Fruit fly (Drosophila melanogaster): ENCODE data around the gene CG4119.
A peak's percentile ranks its signal among the peaks of the same experiment; 100 is the strongest.

Gene CG4119

dm6 chrX:5695035-5695434 is 29.2 kb downstream of the CG4119 start, which contains the start of gene CG3149 (continued):
- TF ChIP-seq CG18011 (GFP tag; optimal IDR thresholded peaks at IDR 0.05) (no peak), knrl (GFP tag; IDR thresholded peaks at IDR 0.05; ENCODE audit: partially characterized antibody) (no peak), Hmr (GFP tag; optimal IDR thresholded peaks at IDR 0.05) (no peak), bowl (GFP tag; IDR thresholded peaks at IDR 0.05) (no peak), CG13287 (GFP tag; IDR thresholded peaks at IDR 0.05; ENCODE audit: partially characterized antibody) (peak; percentile 82), CG42726 (GFP tag; IDR thresholded peaks at IDR 0.05; ENCODE audit: partially characterized antibody) (peak; percentile 24; the same call in 1 of the 2 replicates), Abd-B (GFP tag; optimal IDR thresholded peaks at IDR 0.05) (no peak), pita (GFP tag; optimal IDR thresholded peaks at IDR 0.05) (no peak), bsh (GFP tag; optimal IDR thresholded peaks at IDR 0.05) (no peak), tap (tag; optimal IDR thresholded peaks at IDR 0.05) (no peak), crc (GFP tag; optimal IDR thresholded peaks at IDR 0.05) (no peak), psq (GFP tag; optimal IDR thresholded peaks at IDR 0.05) (no peak), CG3995 (GFP tag; optimal IDR thresholded peaks at IDR 0.05) (no peak), Ravus (GFP tag; IDR thresholded peaks at IDR 0.05) (no peak), HmgZ (tag; optimal IDR thresholded peaks at IDR 0.05) (no peak), lab (GFP tag; optimal IDR thresholded peaks at IDR 0.05) (no peak), jumu (GFP tag; optimal IDR thresholded peaks at IDR 0.05) (no peak), HHEX (GFP tag; optimal IDR thresholded peaks at IDR 0.05) (no peak), stwl (tag; optimal IDR thresholded peaks at IDR 0.05) (peak; percentile 25), NfI (GFP tag; optimal IDR thresholded peaks at IDR 0.05) (no peak), MBD-R2 (GFP tag; IDR thresholded peaks at IDR 0.05) (peak; percentile 62), D19B (GFP tag; optimal IDR thresholded peaks at IDR 0.05) (no peak), pnt (GFP tag; optimal IDR thresholded peaks at IDR 0.05) (no peak), CG6272 (GFP tag; IDR thresholded peaks at IDR 0.05) (no peak), CG31224 (GFP tag; IDR thresholded peaks at IDR 0.05) (no peak), Awh (GFP tag; IDR thresholded peaks at IDR 0.05) (no peak), CG14710 (tag; optimal IDR thresholded peaks at IDR 0.05) (no peak), eve (GFP tag; optimal IDR thresholded peaks at IDR 0.05) (no peak), ase (GFP tag; IDR thresholded peaks at IDR 0.05) (no peak), odd (GFP tag; optimal IDR thresholded peaks at IDR 0.05) (no peak), CG2889 (GFP tag; IDR thresholded peaks at IDR 0.05) (no peak), Lim3 (GFP tag; IDR thresholded peaks at IDR 0.05) (no peak), hb (GFP tag; IDR thresholded peaks at IDR 0.05; ENCODE audit: partially characterized antibody) (peak; percentile 69; the same call in 2 of the 3 replicates), nau (GFP tag; optimal IDR thresholded peaks at IDR 0.05) (no peak), schlank (tag; optimal IDR thresholded peaks at IDR 0.05) (no peak), gsb-n (tag; optimal IDR thresholded peaks at IDR 0.05) (no peak), CG12104 (GFP tag; optimal IDR thresholded peaks at IDR 0.05) (no peak), cad (GFP tag; optimal IDR thresholded peaks at IDR 0.05) (no peak), lov (optimal IDR thresholded peaks at IDR 0.05) (no peak), lov (GFP tag; IDR thresholded peaks at IDR 0.05) (no peak), en (GFP tag; optimal IDR thresholded peaks at IDR 0.05) (no peak), peb (GFP tag; IDR thresholded peaks at IDR 0.05) (no peak)

- TF ChIP-seq CG10274 (GFP tag; optimal IDR thresholded peaks at IDR 0.05) (no peak), CG6175 (GFP tag; IDR thresholded peaks at IDR 0.05) (no peak), lmd (GFP tag; IDR thresholded peaks at IDR 0.05) (no peak), zen2 (GFP tag; IDR thresholded peaks at IDR 0.05; ENCODE audit: partially characterized antibody) (peak; percentile 36; the same call in 1 of the 3 replicates), CG14710 (tag; optimal IDR thresholded peaks at IDR 0.05) (no peak), corto (GFP tag; optimal IDR thresholded peaks at IDR 0.05) (no peak), Dbx (GFP tag; IDR thresholded peaks at IDR 0.05) (no peak), gro (GFP tag; optimal IDR thresholded peaks at IDR 0.05) (no peak), trh (GFP tag; optimal IDR thresholded peaks at IDR 0.05) (no peak), CG34224 (GFP tag; IDR thresholded peaks at IDR 0.05; ENCODE audit: partially characterized antibody) (peak; percentile 61; the same call in 2 of the 3 replicates), gsb (GFP tag; IDR thresholded peaks at IDR 0.05) (no peak), bigmax (GFP tag; optimal IDR thresholded peaks at IDR 0.05) (no peak), cas (GFP tag; IDR thresholded peaks at IDR 0.05) (no peak)
Observed at dm6 chrX:5695958-5696357, 30.1 kb downstream of the CG4119 start.

Measured in whole organism, embryonic.